Worm (Caenorhabditis elegans) whole organism, late embryonic: ENCODE measurements around the gene Y37E11AM.4.
A peak's percentile ranks its signal among the peaks of the same experiment; 100 is the strongest.

ENCODE experiments used
- F13H6.1 ChIP-seq: sonication (generic microtip); optimal IDR thresholded peaks from 2 replicates; lab custom pipeline; 2016; ENCODE audit warnings: missing genetic modification characterization, missing compliant biosample characterization
- K02D7.2 ChIP-seq: sonication (generic microtip); optimal IDR thresholded peaks from 2 replicates; lab custom pipeline; 2017; ENCODE audit warnings: mild to moderate bottlenecking, missing genetic modification characterization, missing compliant biosample characterization
- K09A11.1 ChIP-seq: sonication (generic microtip); optimal IDR thresholded peaks from 2 replicates; lab custom pipeline; 2017; ENCODE audit warnings: antibody characterized with exemption, mild to moderate bottlenecking, missing genetic modification characterization, missing compliant biosample characterization; ENCODE audit not compliant: insufficient read depth
- ceh-18 ChIP-seq: sonication (generic microtip); optimal IDR thresholded peaks from 2 replicates; lab custom pipeline; 2016; ENCODE audit warnings: missing genetic modification characterization, missing compliant biosample characterization
- ceh-24 ChIP-seq: sonication (generic microtip); optimal IDR thresholded peaks from 2 replicates; lab custom pipeline; 2016; ENCODE audit warnings: mild to moderate bottlenecking, missing genetic modification characterization, missing compliant biosample characterization
- ceh-30 ChIP-seq: fragments of 150-350 bp; optimal IDR thresholded peaks from 2 replicates; lab custom pipeline; 2014; ENCODE audit warnings: missing biosample characterization, missing genetic modification characterization
- ceh-31 ChIP-seq: sonication (generic microtip); optimal IDR thresholded peaks from 2 replicates; lab custom pipeline; 2016; ENCODE audit warnings: missing genetic modification characterization, missing compliant biosample characterization
- ceh-45 ChIP-seq: fragments of 200-800 bp; sonication (Bioruptor generic); IDR thresholded peaks from 2 replicates; pipeline ENCODE4 v1.3.6; 2022; ENCODE audit warnings: missing genetic modification reagents, missing genetic modification characterization, missing compliant biosample characterization
- ceh-48 ChIP-seq: sonication (generic microtip); optimal IDR thresholded peaks from 2 replicates; lab custom pipeline; 2016; ENCODE audit warnings: missing genetic modification characterization, inconsistent platforms, missing compliant biosample characterization
- ceh-9 ChIP-seq: sonication (generic microtip); optimal IDR thresholded peaks from 2 replicates; lab custom pipeline; 2016; ENCODE audit warnings: mild to moderate bottlenecking, missing genetic modification characterization, inconsistent platforms, missing compliant biosample characterization
- elt-2 ChIP-seq: sonication (generic microtip); optimal IDR thresholded peaks from 2 replicates; lab custom pipeline; 2016; ENCODE audit warnings: missing genetic modification reagents, missing genetic modification characterization, missing compliant biosample characterization
- elt-4 ChIP-seq: sonication (generic microtip); optimal IDR thresholded peaks from 2 replicates; lab custom pipeline; 2016; ENCODE audit warnings: missing genetic modification characterization, missing compliant biosample characterization
- fax-1 ChIP-seq: sonication (generic microtip); optimal IDR thresholded peaks from 2 replicates; lab custom pipeline; 2016; ENCODE audit warnings: missing genotype, missing genetic modification characterization, missing compliant biosample characterization
- fkh-6 ChIP-seq: sonication (generic microtip); optimal IDR thresholded peaks from 2 replicates; lab custom pipeline; 2016; ENCODE audit warnings: missing genetic modification characterization, missing compliant biosample characterization
- lim-6 ChIP-seq: sonication (generic microtip); optimal IDR thresholded peaks from 2 replicates; lab custom pipeline; 2016; ENCODE audit warnings: missing genetic modification characterization, missing compliant biosample characterization
- mec-3 ChIP-seq: sonication (generic microtip); optimal IDR thresholded peaks from 2 replicates; lab custom pipeline; 2016; ENCODE audit warnings: borderline replicate concordance, missing genetic modification characterization, missing compliant biosample characterization
- npax-4 ChIP-seq: sonication (generic microtip); optimal IDR thresholded peaks from 2 replicates; lab custom pipeline; 2016; ENCODE audit warnings: missing genetic modification characterization, missing compliant biosample characterization
- odd-2 ChIP-seq: sonication (generic microtip); optimal IDR thresholded peaks from 2 replicates; lab custom pipeline; 2017; ENCODE audit warnings: antibody characterized with exemption, mild to moderate bottlenecking, missing genetic modification characterization, missing compliant biosample characterization
- pat-9 ChIP-seq: fragments of 200-800 bp; sonication (Bioruptor generic); optimal IDR thresholded peaks from 2 replicates; lab custom pipeline; 2018; ENCODE audit warnings: mild to moderate bottlenecking, missing genetic modification characterization, moderate library complexity, missing compliant biosample characterization
- pha-4 ChIP-seq: fragments of 150-350 bp; optimal IDR thresholded peaks from 2 replicates; lab custom pipeline; 2018; ENCODE audit warnings: missing biosample characterization, missing genetic modification reagents, missing genetic modification characterization
- pqm-1 ChIP-seq: sonication (generic microtip); optimal IDR thresholded peaks from 2 replicates; lab custom pipeline; 2016; ENCODE audit warnings: missing genetic modification characterization, missing compliant biosample characterization
- rnt-1 ChIP-seq: sonication (generic microtip); optimal IDR thresholded peaks from 2 replicates; lab custom pipeline; 2016; ENCODE audit warnings: missing genetic modification characterization, missing compliant biosample characterization
- sox-2 ChIP-seq: fragments of 200-800 bp; sonication (Bioruptor generic); IDR thresholded peaks from 2 replicates; pipeline ENCODE4 v1.3.6; 2022; ENCODE audit warnings: missing genetic modification reagents, missing genetic modification characterization, missing compliant biosample characterization
- syd-9 ChIP-seq: sonication (generic microtip); optimal IDR thresholded peaks from 2 replicates; lab custom pipeline; 2016; ENCODE audit warnings: mild to moderate bottlenecking, missing genetic modification characterization, moderate library complexity, missing compliant biosample characterization
- tbx-2 ChIP-seq: sonication (generic microtip); optimal IDR thresholded peaks from 2 replicates; lab custom pipeline; 2016; ENCODE audit warnings: missing genetic modification characterization, missing compliant biosample characterization
- tbx-7 ChIP-seq: sonication (generic microtip); optimal IDR thresholded peaks from 2 replicates; lab custom pipeline; 2016; ENCODE audit warnings: missing genotype, missing genetic modification characterization, missing compliant biosample characterization
- ttx-3 ChIP-seq: sonication (generic microtip); optimal IDR thresholded peaks from 2 replicates; lab custom pipeline; 2016; ENCODE audit warnings: missing genetic modification reagents, missing genetic modification characterization, missing compliant biosample characterization
- unc-42 ChIP-seq: sonication (generic microtip); optimal IDR thresholded peaks from 2 replicates; lab custom pipeline; 2016; ENCODE audit warnings: missing genotype, missing genetic modification characterization, missing compliant biosample characterization
- unc-86 ChIP-seq: sonication (generic microtip); optimal IDR thresholded peaks from 2 replicates; lab custom pipeline; 2016; ENCODE audit warnings: missing genetic modification characterization, missing compliant biosample characterization

Y37E11AM.4 gene

ce11 chrIV:3741874-3742273 is 19.3 kb upstream of the Y37E11AM.4 start:
- no peak for TF ChIP-seq ceh-9 (tag; lab: Kevin White, UChicago)
- TF ChIP-seq K09A11.1 (tag; lab: Kevin White, UChicago) = no peak
- TF ChIP-seq lim-6 (tag; lab: Kevin White, UChicago) = no peak
- TF ChIP-seq ttx-3 (tag; lab: Kevin White, UChicago) = no peak
- TF ChIP-seq tbx-2 (tag; lab: Kevin White, UChicago) = no peak
- TF ChIP-seq unc-42 (tag; lab: Kevin White, UChicago) = no peak
- TF ChIP-seq odd-2 = no peak
- no peak for TF ChIP-seq rnt-1 (tag; lab: Kevin White, UChicago)
- TF ChIP-seq npax-4 (tag; lab: Kevin White, UChicago) = no peak
- TF ChIP-seq fax-1 (tag; lab: Kevin White, UChicago) = no peak

DNA sequence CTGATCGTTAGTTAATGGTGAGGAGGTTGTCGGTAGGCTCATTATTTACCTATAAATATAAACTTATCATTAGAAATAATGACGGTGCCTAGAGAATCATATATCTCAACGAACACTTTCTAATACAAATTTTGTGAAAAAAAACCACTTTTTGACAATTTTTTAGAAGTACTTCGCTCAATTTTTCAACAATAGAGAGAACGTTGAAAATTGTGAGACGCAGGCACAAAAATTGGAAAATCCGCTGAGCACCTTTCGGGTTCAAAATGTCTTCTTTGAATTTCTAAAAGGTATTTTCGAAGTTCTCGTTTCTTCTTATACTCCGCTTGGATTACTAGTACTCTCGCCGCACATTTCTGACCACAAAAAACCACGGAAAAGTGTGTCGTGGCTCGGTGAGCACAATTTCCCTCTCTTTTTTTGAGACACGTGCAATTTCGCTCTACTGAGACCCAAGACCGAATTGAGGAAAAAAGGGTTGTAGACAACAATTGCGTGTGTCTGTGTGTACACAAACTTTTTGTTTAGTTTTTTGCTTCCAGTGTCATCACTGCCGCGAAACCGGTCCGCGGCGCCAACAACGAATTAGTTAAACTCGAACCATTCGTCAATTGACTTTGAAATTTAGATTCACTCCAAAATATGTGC is 18.4 kb upstream of the Y37E11AM.4 start, which contains the start of gene nape-1:
Gene nape-1, minus strand, starts transcription at position 51 of the 648 bp plus-strand sequence.
- TF ChIP-seq elt-4 (no peak), ceh-18 (tag; lab: Kevin White, UChicago) (peak; percentile 40), mec-3 (tag; lab: Kevin White, UChicago) (no peak)

- TF ChIP-seq ceh-31 (peak; percentile 3), ceh-48 (peak; percentile 34), elt-2 (tag; lab: Kevin White, UChicago) (no peak)
These were observed 16.2 kb upstream of the Y37E11AM.4 start, which contains the start of gene nape-2 for ce11 chrIV:3738655-3739403. Gene nape-2, minus strand, starts transcription at chrIV:3738925.

- no peak for TF ChIP-seq lim-6 (tag; lab: Kevin White, UChicago)
- no peak for TF ChIP-seq npax-4 (tag; lab: Kevin White, UChicago)
- TF ChIP-seq tbx-7 (tag; lab: Kevin White, UChicago) = no peak
- TF ChIP-seq pha-4 = no peak
- no peak for TF ChIP-seq sox-2 (GFP tag; lab: Robert Waterston, UW)
- no peak for TF ChIP-seq fkh-6
- TF ChIP-seq pat-9 (tag; lab: Kevin White, UChicago) = no peak
- TF ChIP-seq ceh-45 = no peak
- no peak for TF ChIP-seq ttx-3 (tag; lab: Kevin White, UChicago)
- no peak for TF ChIP-seq K02D7.2 (tag; lab: Kevin White, UChicago)
- TF ChIP-seq ceh-24 (tag; lab: Kevin White, UChicago) = no peak
- no peak for TF ChIP-seq ceh-30 (tag; lab: Kevin White, UChicago)
- TF ChIP-seq unc-86 (tag; lab: Kevin White, UChicago) = no peak
- TF ChIP-seq F13H6.1 (tag; lab: Kevin White, UChicago) = no peak
- no peak for TF ChIP-seq pqm-1 (tag; lab: Kevin White, UChicago)
- TF ChIP-seq syd-9 = no peak
These were observed 13.7 kb upstream of the Y37E11AM.4 start for ce11 chrIV:3736244-3736643.

DNA sequence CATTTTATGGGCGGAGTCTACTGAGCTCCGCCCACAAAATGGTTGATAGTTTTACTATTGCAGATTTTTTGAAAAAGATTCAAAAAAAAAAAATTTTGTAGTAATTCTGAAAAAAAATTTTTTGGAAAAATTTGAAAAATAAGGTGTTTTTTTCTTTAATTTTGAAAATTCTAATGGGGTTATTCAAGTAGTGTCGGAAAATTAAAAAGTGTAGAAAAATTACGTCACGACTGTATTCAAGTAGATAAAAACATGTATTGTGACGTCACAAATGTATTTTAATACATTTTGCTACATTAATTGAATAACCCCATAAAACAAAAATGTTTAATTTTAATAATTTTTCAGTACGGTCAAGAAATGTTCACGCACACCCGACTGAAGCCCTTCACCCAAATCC is 10.7 kb upstream of the Y37E11AM.4 start:
- TF ChIP-seq F13H6.1 (tag; lab: Kevin White, UChicago) = no peak

- TF ChIP-seq elt-4 (peak; percentile 67), tbx-2 (tag; lab: Kevin White, UChicago) (no peak)
These were observed 8.8 kb upstream of the Y37E11AM.4 start for ce11 chrIV:3731430-3731829.
